Worm (Caenorhabditis elegans): ENCODE data around the gene spp-29.

DNA sequence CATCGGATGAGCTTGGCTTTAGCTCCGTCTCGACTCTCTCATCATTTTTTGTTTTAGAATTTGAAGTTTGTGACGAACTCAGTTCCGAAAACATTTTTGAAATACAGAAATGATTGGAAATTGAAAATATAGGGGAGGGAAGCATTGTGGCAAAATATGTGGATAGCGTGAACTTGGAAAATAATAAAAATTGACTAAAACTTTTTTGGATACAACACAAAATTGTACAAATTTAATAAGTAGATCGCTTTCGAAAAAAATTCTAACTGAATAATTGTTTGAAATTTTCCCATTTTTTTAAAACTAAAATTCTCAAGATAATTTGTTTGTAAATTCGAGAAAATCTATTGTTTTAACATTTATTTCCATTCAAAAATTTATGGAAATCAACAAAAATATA, 12.9 kb downstream of the spp-29 start, which contains the start of gene F59A1.15:
- TF ChIP-seq F22D6.2 (tag; optimal IDR thresholded peaks at IDR 0.05) (no peak), efl-1 (GFP tag; optimal IDR thresholded peaks at IDR 0.05) (no peak), unc-62 (GFP tag; optimal IDR thresholded peaks at IDR 0.05) (no peak), pha-4 (tag; optimal IDR thresholded peaks at IDR 0.05) (no peak), hlh-12 (tag; optimal IDR thresholded peaks at IDR 0.05) (no peak), C17E4.6 (GFP tag; IDR thresholded peaks at IDR 0.05) (no peak), egrh-3 (GFP tag; IDR thresholded peaks at IDR 0.05) (no peak), K11D2.4 (GFP tag; IDR thresholded peaks at IDR 0.05) (no peak), snpc-1.3 (tag; optimal IDR thresholded peaks at IDR 0.05; ENCODE audit: insufficient read depth) (no peak), nfya-2 (GFP tag; IDR thresholded peaks at IDR 0.05) (no peak), dpl-1 (GFP tag; optimal IDR thresholded peaks at IDR 0.05) (no peak), repo-1 (tag; optimal IDR thresholded peaks at IDR 0.05) (no peak)

All from whole organism, young adult.